Fruit fly (Drosophila melanogaster) whole organism, embryonic: ENCODE results near the gene CG12607.
A peak's percentile ranks its signal among the peaks of the same experiment; 100 is the strongest.

Experiments used
- CG10366 ChIP-seq: fragments of 200-800 bp; sonication (Bioruptor generic); IDR thresholded peaks from 2 replicates; pipeline ENCODE4 v1.3.6; 2022; ENCODE audit warnings: missing biosample characterization, missing genetic modification characterization
- CG11093 ChIP-seq: fragments of 200-800 bp; sonication (Bioruptor generic); IDR thresholded peaks from 3 replicates; pipeline ENCODE4 v1.3.6; 2022; ENCODE audit warnings: missing biosample characterization, missing genetic modification characterization
- CG12744 ChIP-seq: fragments of 200-800 bp; sonication (Bioruptor generic); optimal IDR thresholded peaks from 2 replicates; lab custom pipeline; 2016; ENCODE audit warnings: missing biosample characterization, missing genetic modification characterization
- CG12942 ChIP-seq: fragments of 200-800 bp; sonication (Bioruptor generic); optimal IDR thresholded peaks from 3 replicates; lab custom pipeline; 2016; ENCODE audit warnings: missing biosample characterization, missing genetic modification characterization
- CG13123 ChIP-seq: fragments of 200-800 bp; sonication (Bioruptor generic); optimal IDR thresholded peaks from 2 replicates; lab custom pipeline; 2016; ENCODE audit warnings: missing biosample characterization, missing genetic modification characterization
- CG13287 ChIP-seq: fragments of 200-800 bp; sonication (Bioruptor generic); IDR thresholded peaks from 2 replicates; pipeline ENCODE4 v1.3.6; 2022; ENCODE audit warnings: missing biosample characterization, missing genetic modification characterization; ENCODE audit not compliant: partially characterized antibody
- CG13894 ChIP-seq: fragments of 200-800 bp; sonication (Bioruptor generic); optimal IDR thresholded peaks from 3 replicates; lab custom pipeline; 2018; ENCODE audit warnings: missing biosample characterization, mild to moderate bottlenecking, missing genetic modification characterization, moderate library complexity
- CG14441 ChIP-seq: fragments of 200-800 bp; sonication (Bioruptor generic); IDR thresholded peaks from 2 replicates; pipeline ENCODE4 v1.3.6; 2022; ENCODE audit warnings: missing biosample characterization, missing genetic modification characterization
- CG15011 ChIP-seq: fragments of 200-800 bp; sonication (Bioruptor generic); optimal IDR thresholded peaks from 3 replicates; lab custom pipeline; 2018; ENCODE audit warnings: missing biosample characterization, mild to moderate bottlenecking, missing genetic modification characterization
- CG32532 ChIP-seq: fragments of 200-800 bp; sonication (Bioruptor generic); IDR thresholded peaks from 2 replicates; pipeline ENCODE4 v1.3.6; 2022; ENCODE audit warnings: missing biosample characterization, missing genetic modification characterization
- CG3407 ChIP-seq: fragments of 200-800 bp; sonication (Bioruptor generic); optimal IDR thresholded peaks from 2 replicates; lab custom pipeline; 2018; ENCODE audit warnings: missing biosample characterization, mild to moderate bottlenecking, missing genetic modification characterization
- CG3995 ChIP-seq: fragments of 200-800 bp; sonication (Bioruptor generic); optimal IDR thresholded peaks from 3 replicates; lab custom pipeline; 2016; ENCODE audit warnings: missing biosample characterization, missing genetic modification characterization
- CG6175 ChIP-seq: fragments of 200-800 bp; sonication (Bioruptor generic); IDR thresholded peaks from 3 replicates; pipeline ENCODE4 v1.3.6; 2022; ENCODE audit warnings: missing biosample characterization, missing genetic modification characterization
- CG8924 ChIP-seq: fragments of 200-800 bp; optimal IDR thresholded peaks from 3 replicates; lab custom pipeline; 2019; ENCODE audit warnings: missing biosample characterization, mild to moderate bottlenecking, missing genetic modification characterization, moderate library complexity
- CoRest ChIP-seq: fragments of 200-800 bp; sonication (Bioruptor generic); optimal IDR thresholded peaks from 3 replicates; lab custom pipeline; 2018; ENCODE audit warnings: missing biosample characterization, mild to moderate bottlenecking, missing genetic modification characterization, moderate library complexity
- D19A ChIP-seq: fragments of 200-800 bp; optimal IDR thresholded peaks from 3 replicates; lab custom pipeline; 2019; ENCODE audit warnings: missing biosample characterization, mild to moderate bottlenecking, missing genetic modification characterization, moderate library complexity
- Dll ChIP-seq: fragments of 200-800 bp; sonication (Bioruptor generic); IDR thresholded peaks from 4 replicates; pipeline ENCODE4 v1.3.6; 2022; ENCODE audit warnings: missing biosample characterization, missing genetic modification characterization; ENCODE audit not compliant: partially characterized antibody
- Drgx ChIP-seq: fragments of 200-800 bp; sonication (Bioruptor generic); IDR thresholded peaks from 2 replicates; pipeline ENCODE4 v1.3.6; 2022; ENCODE audit warnings: missing biosample characterization, missing genetic modification characterization
- ERR ChIP-seq: fragments of 200-800 bp; sonication (Bioruptor generic); optimal IDR thresholded peaks from 2 replicates; lab custom pipeline; 2016; ENCODE audit warnings: missing biosample characterization, missing genetic modification characterization
- HLH54F ChIP-seq: fragments of 200-800 bp; sonication (Bioruptor generic); optimal IDR thresholded peaks from 3 replicates; lab custom pipeline; 2016; ENCODE audit warnings: missing biosample characterization, missing genetic modification characterization
- Hmr ChIP-seq: fragments of 200-800 bp; sonication (Bioruptor generic); optimal IDR thresholded peaks from 3 replicates; lab custom pipeline; 2017; ENCODE audit warnings: mild to moderate bottlenecking, missing biosample characterization, missing genetic modification reagents, missing genetic modification characterization
- Hmx ChIP-seq: fragments of 200-800 bp; sonication (Bioruptor generic); optimal IDR thresholded peaks from 2 replicates; lab custom pipeline; 2016; ENCODE audit warnings: missing biosample characterization, missing genetic modification characterization
- Hr3 ChIP-seq: fragments of 200-800 bp; sonication (Bioruptor generic); optimal IDR thresholded peaks from 3 replicates; lab custom pipeline; 2016; ENCODE audit warnings: missing biosample characterization, missing genetic modification characterization
- MTF-1 ChIP-seq: fragments of 200-800 bp; sonication (Bioruptor generic); optimal IDR thresholded peaks from 2 replicates; lab custom pipeline; 2018; ENCODE audit warnings: missing biosample characterization, mild to moderate bottlenecking, missing genetic modification characterization, borderline replicate concordance
- Meics ChIP-seq: fragments of 200-800 bp; sonication (Bioruptor generic); optimal IDR thresholded peaks from 2 replicates; lab custom pipeline; 2017; ENCODE audit warnings: missing biosample characterization, mild to moderate bottlenecking, missing genetic modification characterization
- Mes4 ChIP-seq: fragments of 200-800 bp; sonication (Bioruptor generic); optimal IDR thresholded peaks from 2 replicates; lab custom pipeline; 2016; ENCODE audit warnings: missing biosample characterization, missing genetic modification characterization
- Nf-YA ChIP-seq: fragments of 200-800 bp; sonication (Bioruptor generic); IDR thresholded peaks from 2 replicates; pipeline ENCODE4 v1.3.6; 2022; ENCODE audit warnings: missing biosample characterization, missing genetic modification characterization
- Oaz ChIP-seq: fragments of 200-800 bp; sonication (Bioruptor generic); IDR thresholded peaks from 2 replicates; pipeline ENCODE4 v1.3.6; 2022; ENCODE audit warnings: missing biosample characterization, missing genetic modification characterization
- Six4 ChIP-seq: fragments of 200-800 bp; sonication (Bioruptor generic); optimal IDR thresholded peaks from 2 replicates; lab custom pipeline; 2016; ENCODE audit warnings: missing biosample characterization, missing genetic modification characterization
- Sox102F ChIP-seq: fragments of 200-800 bp; sonication (Bioruptor generic); optimal IDR thresholded peaks from 2 replicates; lab custom pipeline; 2018; ENCODE audit warnings: missing biosample characterization, mild to moderate bottlenecking, missing genetic modification characterization, moderate library complexity
- Trl ChIP-seq, 3 experiments: fragments of >200 bp in 2 of 3; fragments of 200-800 bp in 1 of 3; sonication (Bioruptor generic) in 1 of 3; optimal IDR thresholded peaks; 2 replicates in 1 of 3; 3 replicates in 2 of 3; lab custom pipeline; 2016 to 2017; ENCODE audit warnings: missing biosample characterization in 1 of 3, missing genetic modification characterization in 1 of 3
- Xbp1 ChIP-seq: fragments of 200-800 bp; sonication (Bioruptor generic); optimal IDR thresholded peaks from 3 replicates; lab custom pipeline; 2016; ENCODE audit warnings: missing biosample characterization, mild to moderate bottlenecking, missing genetic modification characterization
- ara ChIP-seq: fragments of 200-800 bp; sonication (Bioruptor generic); IDR thresholded peaks from 2 replicates; pipeline ENCODE4 v1.3.6; 2022; ENCODE audit warnings: missing biosample characterization, missing genetic modification characterization
- crc ChIP-seq: fragments of 200-800 bp; sonication (Bioruptor generic); optimal IDR thresholded peaks from 2 replicates; lab custom pipeline; 2016; ENCODE audit warnings: missing biosample characterization, missing genetic modification characterization
- disco-r ChIP-seq: fragments of 200-800 bp; sonication (Bioruptor generic); optimal IDR thresholded peaks from 2 replicates; lab custom pipeline; 2016; ENCODE audit warnings: missing biosample characterization, missing genetic modification characterization
- eve ChIP-seq, 2 experiments: fragments of >200 bp; optimal IDR thresholded peaks; 2 replicates each; lab custom pipeline; 2017; ENCODE audit warnings: missing biosample characterization in 2 of 2, missing genetic modification characterization in 2 of 2
- fd102C ChIP-seq: fragments of 200-800 bp; sonication (Bioruptor generic); optimal IDR thresholded peaks from 2 replicates; lab custom pipeline; 2018; ENCODE audit warnings: missing biosample characterization, mild to moderate bottlenecking, missing genetic modification characterization, moderate library complexity
- gce ChIP-seq: fragments of 200-800 bp; sonication (Bioruptor generic); IDR thresholded peaks from 3 replicates; pipeline ENCODE4 v1.3.6; 2022; ENCODE audit warnings: missing biosample characterization, missing genetic modification characterization
- gcm2 ChIP-seq: fragments of 200-800 bp; sonication (Bioruptor generic); optimal IDR thresholded peaks from 2 replicates; lab custom pipeline; 2016; ENCODE audit warnings: missing biosample characterization, missing genetic modification characterization
- gfzf ChIP-seq: fragments of 200-800 bp; sonication (Bioruptor generic); optimal IDR thresholded peaks from 2 replicates; lab custom pipeline; 2016; ENCODE audit warnings: missing biosample characterization, mild to moderate bottlenecking, missing genetic modification characterization, moderate library complexity
- jing ChIP-seq: fragments of 200-800 bp; sonication (Bioruptor generic); optimal IDR thresholded peaks from 2 replicates; lab custom pipeline; 2018; ENCODE audit warnings: missing biosample characterization, mild to moderate bottlenecking, missing genetic modification characterization
- mld ChIP-seq: fragments of 200-800 bp; sonication (Bioruptor generic); IDR thresholded peaks from 3 replicates; pipeline ENCODE4 v1.3.6; 2022; ENCODE audit warnings: missing biosample characterization, missing genetic modification characterization; ENCODE audit not compliant: partially characterized antibody
- nom ChIP-seq: fragments of 200-800 bp; sonication (Bioruptor generic); optimal IDR thresholded peaks from 2 replicates; lab custom pipeline; 2017; ENCODE audit warnings: missing biosample characterization, missing genetic modification characterization, mild to moderate bottlenecking, moderate library complexity, missing genetic modification reagents
- onecut ChIP-seq: fragments of 200-800 bp; sonication (Bioruptor generic); IDR thresholded peaks from 2 replicates; pipeline ENCODE4 v1.3.6; 2022; ENCODE audit warnings: missing biosample characterization, missing genetic modification characterization
- pita ChIP-seq: fragments of 200-800 bp; sonication (Bioruptor generic); optimal IDR thresholded peaks from 2 replicates; lab custom pipeline; 2017; ENCODE audit warnings: missing biosample characterization, mild to moderate bottlenecking, missing genetic modification characterization
- tll ChIP-seq, 2 experiments: fragments of 200-800 bp in 1 of 2; fragments of >200 bp in 1 of 2; sonication (Bioruptor generic) in 1 of 2; optimal IDR thresholded peaks; 2 replicates each; lab custom pipeline; 2017 to 2019; ENCODE audit warnings: missing biosample characterization in 2 of 2, missing genetic modification characterization in 2 of 2, mild to moderate bottlenecking in 1 of 2, moderate library complexity in 1 of 2
- toy ChIP-seq: fragments of 200-800 bp; sonication (Bioruptor generic); IDR thresholded peaks from 2 replicates; pipeline ENCODE4 v1.3.6; 2022; ENCODE audit warnings: missing biosample characterization, missing genetic modification characterization
- vvl ChIP-seq: fragments of 200-800 bp; sonication (Bioruptor generic); IDR thresholded peaks from 2 replicates; pipeline ENCODE4 v1.3.6; 2022; ENCODE audit warnings: missing biosample characterization, missing genetic modification characterization
- zfh1 ChIP-seq: fragments of 200-800 bp; sonication (Bioruptor generic); IDR thresholded peaks from 3 replicates; pipeline ENCODE4 v1.3.6; 2022; ENCODE audit warnings: missing biosample characterization, missing genetic modification characterization

CG12607 gene

DNA sequence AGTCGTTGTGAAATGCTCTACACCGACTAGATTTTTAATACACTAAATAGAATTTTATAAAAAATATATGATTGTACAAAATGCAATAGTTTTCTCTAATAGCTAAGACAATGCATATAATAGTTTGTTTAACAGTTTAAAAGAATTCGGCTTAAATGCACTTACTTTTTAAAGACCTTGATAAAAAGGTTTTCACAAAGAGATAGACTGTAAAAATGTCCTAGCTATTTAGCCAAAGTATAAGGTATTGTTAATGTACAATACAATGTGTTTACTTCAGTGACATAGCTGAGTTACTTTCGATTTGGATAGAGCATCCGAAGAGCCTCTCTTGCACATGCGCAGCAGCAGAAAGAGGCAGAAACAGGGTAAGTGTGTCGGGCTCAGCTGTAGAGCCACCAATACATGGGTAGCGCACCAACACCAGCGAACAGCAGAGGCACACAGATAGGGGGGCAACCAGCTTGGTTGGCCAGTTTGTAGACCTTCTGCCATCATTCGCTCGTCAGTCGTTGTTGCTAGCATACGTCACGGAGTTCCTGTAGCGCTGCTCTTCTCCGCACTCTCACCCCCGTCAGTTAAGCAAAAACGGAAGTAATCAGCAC, 39.6 kb upstream of the CG12607 start, which contains the start of gene TP53INP (continued):
- TF ChIP-seq CG15011 (GFP tag; lab: Kevin White, UChicago) (peak; percentile 80), MTF-1 (no peak), eve (GFP tag; optimal IDR thresholded peaks at IDR 0.05; lab: Kevin White, UChicago) (peak in 1 of 2 experiments; percentile 88), CG3995 (no peak), CG11093 (GFP tag; lab: Robert Waterston, UW) (peak; percentile 62; the same call in 1 of the 3 replicates), CG12744 (GFP tag; lab: Kevin White, UChicago) (peak; percentile 43), CG14441 (GFP tag; lab: Robert Waterston, UW) (peak; percentile 52; the same call in 1 of the 2 replicates), zfh1 (GFP tag; lab: Robert Waterston, UW) (peak; percentile 60; the same call in 2 of the 3 replicates), pita (GFP tag; lab: Kevin White, UChicago) (no peak), gce (GFP tag; lab: Robert Waterston, UW) (no peak), Hmx (GFP tag; lab: Kevin White, UChicago) (no peak), nom (GFP tag; lab: Kevin White, UChicago) (peak; percentile 29), Dll (no peak), onecut (peak; percentile 66), CG13123 (GFP tag; lab: Kevin White, UChicago) (peak; percentile 14), D19A (tag; lab: Kevin White, UChicago) (peak; percentile 100), CG13287 (peak; percentile 28; the same call in 1 of the 2 replicates), Oaz (GFP tag; lab: Robert Waterston, UW) (peak; percentile 40; the same call in 1 of the 2 replicates), Mes4 (GFP tag; lab: Kevin White, UChicago) (peak; percentile 70), Hr3 (GFP tag; lab: Kevin White, UChicago) (peak; percentile 88), CG3407 (GFP tag; lab: Kevin White, UChicago) (peak; percentile 85), Trl (optimal IDR thresholded peaks at IDR 0.05; lab: Kevin White, UChicago) (peak; percentile 52 to 59), Trl (GFP tag; optimal IDR thresholded peaks at IDR 0.05; lab: Kevin White, UChicago) (peak; percentile 75), toy (GFP tag; lab: Robert Waterston, UW) (no peak), CG10366 (GFP tag; lab: Robert Waterston, UW) (peak; percentile 51), Drgx (GFP tag; lab: Robert Waterston, UW) (peak; percentile 69), Meics (GFP tag; lab: Kevin White, UChicago) (peak; percentile 88), HLH54F (GFP tag; lab: Kevin White, UChicago) (peak; percentile 68), fd102C (GFP tag; lab: Kevin White, UChicago) (peak; percentile 52), Hmr (GFP tag; lab: Kevin White, UChicago) (peak; percentile 92), jing (GFP tag; lab: Kevin White, UChicago) (peak; percentile 65), tll (GFP tag; optimal IDR thresholded peaks at IDR 0.05; lab: Kevin White, UChicago) (peak in 1 of 2 experiments; percentile 23), CG8924 (tag; lab: Kevin White, UChicago) (peak; percentile 96), gcm2 (GFP tag; lab: Kevin White, UChicago) (no peak), CG6175 (GFP tag; lab: Robert Waterston, UW) (peak; percentile 68; the same call in 2 of the 3 replicates), gfzf (no peak), Nf-YA (GFP tag; lab: Robert Waterston, UW) (peak; percentile 50; the same call in 1 of the 2 replicates), crc (GFP tag; lab: Kevin White, UChicago) (peak; percentile 50), Six4 (peak; percentile 63), disco-r (peak; percentile 54), ara (no peak), Xbp1 (GFP tag; lab: Kevin White, UChicago) (peak; percentile 90), CoRest (peak; percentile 95), Sox102F (peak; percentile 92), CG13894 (peak; percentile 64), vvl (GFP tag; lab: Robert Waterston, UW) (peak; percentile 80), mld (GFP tag; lab: Robert Waterston, UW) (no peak), ERR (GFP tag; lab: Kevin White, UChicago) (peak; percentile 17), CG12942 (GFP tag; lab: Kevin White, UChicago) (peak; percentile 66), CG32532 (GFP tag; lab: Robert Waterston, UW) (peak; percentile 74)
